Worm (Caenorhabditis elegans): ENCODE data around the gene C50B8.5.

Gene C50B8.5

ce11 chrV:13611782-13612181 lies 31.0 kb downstream of the C50B8.5 start, which contains the start of gene spig-9:
TSS of gene spig-9 (minus strand) at chrV:13611882.
- TF ChIP-seq med-1 (GFP tag; optimal IDR thresholded peaks at IDR 0.05; ENCODE audit: insufficient read depth) (no peak), flt-1 (GFP tag; IDR thresholded peaks at IDR 0.05) (no peak), T22C8.4 (GFP tag; IDR thresholded peaks at IDR 0.05) (no peak), ztf-23 (GFP tag; IDR thresholded peaks at IDR 0.05) (no peak), klf-2 (GFP tag; conservative IDR thresholded peaks at IDR 0.05) (no peak), tab-1 (GFP tag; IDR thresholded peaks at IDR 0.05) (no peak), cog-1 (tag; optimal IDR thresholded peaks at IDR 0.05) (no peak)

ce11 chrV:13613870-13614269 lies 33.1 kb downstream of the C50B8.5 start, which contains the start of gene F53F4.7:
TSS of gene F53F4.7 (minus strand) at chrV:13613970.
- no peak for TF ChIP-seq cog-1 (tag; optimal IDR thresholded peaks at IDR 0.05)

- TF ChIP-seq ref-1 (GFP tag; conservative IDR thresholded peaks at IDR 0.05) (no peak), cog-1 (tag; optimal IDR thresholded peaks at IDR 0.05) (no peak), ztf-23 (GFP tag; IDR thresholded peaks at IDR 0.05) (no peak), ztf-29 (GFP tag; IDR thresholded peaks at IDR 0.05) (no peak), flt-1 (GFP tag; IDR thresholded peaks at IDR 0.05) (no peak), klf-2 (GFP tag; conservative IDR thresholded peaks at IDR 0.05) (no peak), tab-1 (GFP tag; IDR thresholded peaks at IDR 0.05) (no peak), med-1 (GFP tag; optimal IDR thresholded peaks at IDR 0.05; ENCODE audit: insufficient read depth) (no peak), T22C8.4 (GFP tag; IDR thresholded peaks at IDR 0.05) (no peak)
These were observed 39.0 kb downstream of the C50B8.5 start, which contains the start of gene srd-11 for ce11 chrV:13619752-13620151. TSS of gene srd-11 (minus strand) at chrV:13619852.

ce11 chrV:13620676-13621075 lies 39.9 kb downstream of the C50B8.5 start, which contains the start of gene F53F4.15:
TSS of gene F53F4.15 (plus strand) at chrV:13620976.
- TF ChIP-seq T22C8.4 (GFP tag; IDR thresholded peaks at IDR 0.05) (no peak), ztf-23 (GFP tag; IDR thresholded peaks at IDR 0.05) (no peak), flt-1 (GFP tag; IDR thresholded peaks at IDR 0.05) (no peak), med-1 (GFP tag; optimal IDR thresholded peaks at IDR 0.05; ENCODE audit: insufficient read depth) (no peak), klf-2 (GFP tag; conservative IDR thresholded peaks at IDR 0.05) (no peak), ref-1 (GFP tag; conservative IDR thresholded peaks at IDR 0.05) (no peak)

- no peak for TF ChIP-seq tab-1 (GFP tag; IDR thresholded peaks at IDR 0.05)
- TF ChIP-seq ztf-29 (GFP tag; IDR thresholded peaks at IDR 0.05): no peak
- TF ChIP-seq klf-2 (GFP tag; conservative IDR thresholded peaks at IDR 0.05): no peak
- TF ChIP-seq ztf-23 (GFP tag; IDR thresholded peaks at IDR 0.05): no peak
- no peak for TF ChIP-seq med-1 (GFP tag; optimal IDR thresholded peaks at IDR 0.05; ENCODE audit: insufficient read depth)
- TF ChIP-seq T22C8.4 (GFP tag; IDR thresholded peaks at IDR 0.05): no peak
- TF ChIP-seq flt-1 (GFP tag; IDR thresholded peaks at IDR 0.05): no peak
- no peak for TF ChIP-seq ref-1 (GFP tag; conservative IDR thresholded peaks at IDR 0.05)
These were observed 41.0 kb downstream of the C50B8.5 start, which contains the start of gene F53F4.16 for ce11 chrV:13621720-13622119. TSS of gene F53F4.16 (minus strand) at chrV:13621820.

- no peak for TF ChIP-seq med-1 (GFP tag; optimal IDR thresholded peaks at IDR 0.05; ENCODE audit: insufficient read depth)
These were observed 43.7 kb downstream of the C50B8.5 start, which contains the start of gene F53F4.11 for ce11 chrV:13624424-13624823. TSS of gene F53F4.11 (minus strand) at chrV:13624524.

- TF ChIP-seq tab-1 (GFP tag; IDR thresholded peaks at IDR 0.05) (no peak), med-1 (GFP tag; optimal IDR thresholded peaks at IDR 0.05; ENCODE audit: insufficient read depth) (no peak), ztf-23 (GFP tag; IDR thresholded peaks at IDR 0.05) (no peak), ref-1 (GFP tag; conservative IDR thresholded peaks at IDR 0.05) (no peak), klf-2 (GFP tag; conservative IDR thresholded peaks at IDR 0.05) (no peak), T22C8.4 (GFP tag; IDR thresholded peaks at IDR 0.05) (no peak), flt-1 (GFP tag; IDR thresholded peaks at IDR 0.05) (no peak), cog-1 (tag; optimal IDR thresholded peaks at IDR 0.05) (no peak), ztf-29 (GFP tag; IDR thresholded peaks at IDR 0.05) (no peak)
These were observed 44.8 kb downstream of the C50B8.5 start, which contains the start of the genes nduv-2 and F53F4.12 for ce11 chrV:13625517-13626097. TSS of gene nduv-2 (minus strand) at chrV:13625567. TSS of gene F53F4.12 (plus strand) at chrV:13626047.

- TF ChIP-seq tab-1 (GFP tag; IDR thresholded peaks at IDR 0.05) (no peak), ztf-29 (GFP tag; IDR thresholded peaks at IDR 0.05) (no peak), ztf-23 (GFP tag; IDR thresholded peaks at IDR 0.05) (no peak), T22C8.4 (GFP tag; IDR thresholded peaks at IDR 0.05) (no peak), cog-1 (tag; optimal IDR thresholded peaks at IDR 0.05) (no peak), flt-1 (GFP tag; IDR thresholded peaks at IDR 0.05) (no peak), med-1 (GFP tag; optimal IDR thresholded peaks at IDR 0.05; ENCODE audit: insufficient read depth) (no peak), klf-2 (GFP tag; conservative IDR thresholded peaks at IDR 0.05) (no peak), ref-1 (GFP tag; conservative IDR thresholded peaks at IDR 0.05) (no peak)
These were observed 46.4 kb downstream of the C50B8.5 start, which contains the start of gene sde-2 for ce11 chrV:13627103-13627623. TSS of gene sde-2 (plus strand) at chrV:13627573.

- TF ChIP-seq ztf-23 (GFP tag; IDR thresholded peaks at IDR 0.05) (no peak), tab-1 (GFP tag; IDR thresholded peaks at IDR 0.05) (no peak), cog-1 (tag; optimal IDR thresholded peaks at IDR 0.05) (no peak), ref-1 (GFP tag; conservative IDR thresholded peaks at IDR 0.05) (no peak), med-1 (GFP tag; optimal IDR thresholded peaks at IDR 0.05; ENCODE audit: insufficient read depth) (no peak), ztf-29 (GFP tag; IDR thresholded peaks at IDR 0.05) (no peak), T22C8.4 (GFP tag; IDR thresholded peaks at IDR 0.05) (no peak), klf-2 (GFP tag; conservative IDR thresholded peaks at IDR 0.05) (no peak), flt-1 (GFP tag; IDR thresholded peaks at IDR 0.05) (no peak)
These were observed 53.4 kb downstream of the C50B8.5 start, which contains the start of gene H37A05.2 for ce11 chrV:13634149-13634548. TSS of gene H37A05.2 (minus strand) at chrV:13634249.
